Worm (Caenorhabditis elegans): ENCODE results near the gene Y54G2A.45.
A peak's percentile ranks its signal among the peaks of the same experiment; 100 is the strongest.

The Y54G2A.45 gene

ce11 chrIV:2802193-2802592 is 3.5 kb upstream of the Y54G2A.45 start (continued):
- TF ChIP-seq F52B5.7 (tag; optimal IDR thresholded peaks at IDR 0.05), result peak; percentile 62
- no peak for TF ChIP-seq B0336.3 (GFP tag; IDR thresholded peaks at IDR 0.05)
- no peak for TF ChIP-seq dpff-1 (tag; optimal IDR thresholded peaks at IDR 0.05)
- peak; percentile 24 for TF ChIP-seq F49E8.2 (tag; optimal IDR thresholded peaks at IDR 0.05; ENCODE audit: insufficient read depth)
- TF ChIP-seq rpc-1 (optimal IDR thresholded peaks at IDR 0.05), result peak; percentile 66
- TF ChIP-seq rpc-1 (tag; optimal IDR thresholded peaks at IDR 0.05), result peak; percentile 85
- 0 out of 2 replicates have a peak, but pooled peaks have one; percentile 39 for TF ChIP-seq pbrm-1 (GFP tag; IDR thresholded peaks at IDR 0.05)
- no peak for TF ChIP-seq attf-3 (GFP tag; conservative IDR thresholded peaks at IDR 0.05)
- peak; percentile 58; the same call in 1 of the 2 replicates for TF ChIP-seq madf-6 (GFP tag; IDR thresholded peaks at IDR 0.05)
- no peak for TF ChIP-seq tbx-9 (tag; optimal IDR thresholded peaks at IDR 0.05; ENCODE audit: borderline replicate concordance)
- TF ChIP-seq K12H6.12 (tag; optimal IDR thresholded peaks at IDR 0.05), result no peak
- no peak for TF ChIP-seq nfya-2 (GFP tag; IDR thresholded peaks at IDR 0.05)
- no peak for TF ChIP-seq mes-4 (tag; optimal IDR thresholded peaks at IDR 0.05)
- no peak for TF ChIP-seq F39B2.1 (GFP tag; IDR thresholded peaks at IDR 0.05)
- no peak for TF ChIP-seq ztf-26 (tag; optimal IDR thresholded peaks at IDR 0.05)
- TF ChIP-seq B0019.2 (GFP tag; conservative IDR thresholded peaks at IDR 0.05), result no peak
- peak; percentile 72 for TF ChIP-seq hmg-1.2 (GFP tag; IDR thresholded peaks at IDR 0.05)
- no peak for TF ChIP-seq sdz-38 (tag; optimal IDR thresholded peaks at IDR 0.05)
- TF ChIP-seq let-526 (GFP tag; IDR thresholded peaks at IDR 0.05), result no peak
- TF ChIP-seq ceh-79 (tag; optimal IDR thresholded peaks at IDR 0.05), result no peak
- no peak for TF ChIP-seq T26A5.8 (tag; optimal IDR thresholded peaks at IDR 0.05)
- TF ChIP-seq F10E7.11 (tag; optimal IDR thresholded peaks at IDR 0.05), result no peak
- peak; percentile 87 for TF ChIP-seq ztf-25 (GFP tag; IDR thresholded peaks at IDR 0.05)
- no peak for TF ChIP-seq Y53G8AR.9 (GFP tag; conservative IDR thresholded peaks at IDR 0.05)
- TF ChIP-seq Y67H2A.10 (GFP tag; conservative IDR thresholded peaks at IDR 0.05), result no peak
- TF ChIP-seq F57A8.1 (GFP tag; optimal IDR thresholded peaks at IDR 0.05), result no peak
- peak; percentile 52; the same call in 1 of the 2 replicates for TF ChIP-seq D2030.7 (GFP tag; IDR thresholded peaks at IDR 0.05)
- TF ChIP-seq F55B11.4 (tag; optimal IDR thresholded peaks at IDR 0.05; ENCODE audit: borderline replicate concordance, insufficient read depth), result no peak
- TF ChIP-seq dpl-1 (GFP tag; optimal IDR thresholded peaks at IDR 0.05), result no peak
- TF ChIP-seq let-607 (tag; optimal IDR thresholded peaks at IDR 0.05), result no peak

DNA sequence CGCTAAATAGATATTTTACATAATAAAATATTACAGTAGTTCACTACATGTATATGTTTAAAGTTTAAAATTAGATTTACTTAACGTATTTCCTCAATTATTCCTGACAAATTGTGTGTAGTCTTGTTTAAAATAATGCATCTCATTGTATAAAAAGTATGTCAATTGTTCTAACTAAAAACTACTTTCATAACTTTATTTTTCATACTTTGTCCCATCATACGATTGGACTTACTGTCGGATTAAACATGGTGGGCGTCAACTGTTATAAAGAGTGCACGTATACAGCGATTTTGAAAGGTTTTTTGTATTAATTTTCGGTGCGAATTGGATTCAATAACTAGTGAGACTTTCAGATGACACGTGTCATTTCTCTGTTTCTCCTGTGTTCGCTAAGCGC is 2.0 kb upstream of the Y54G2A.45 start, which contains the start of gene Y54G2A.32:
Gene Y54G2A.32, plus strand, starts transcription at position 301 of the 400 bp plus-strand sequence.
- TF ChIP-seq egl-18 (GFP tag; IDR thresholded peaks at IDR 0.05) (no peak), ceh-27 (GFP tag; optimal IDR thresholded peaks at IDR 0.05) (no peak), mel-28 (tag; optimal IDR thresholded peaks at IDR 0.05; ENCODE audit: borderline replicate concordance) (no peak)

DNA sequence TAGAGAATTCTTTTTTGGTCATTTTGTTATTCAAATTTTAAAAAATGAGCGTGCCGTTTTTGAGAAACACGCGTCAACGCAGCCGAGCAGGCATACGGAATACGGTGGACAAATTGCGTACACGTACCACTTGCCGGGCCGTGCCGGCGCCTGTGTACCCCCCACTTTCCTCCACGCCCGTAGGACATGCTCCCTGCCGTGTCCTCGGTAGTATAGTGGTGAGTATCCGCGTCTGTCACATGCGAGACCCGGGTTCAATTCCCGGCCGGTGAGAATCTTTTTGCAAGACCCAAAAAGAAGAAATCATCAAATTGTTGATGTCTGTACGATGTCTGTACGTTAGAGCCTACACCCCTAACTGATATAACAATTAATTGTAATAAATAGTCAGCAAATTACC is 2.5 kb downstream of the Y54G2A.45 start:
- peak; percentile 17 for TF ChIP-seq chd-7 (tag; optimal IDR thresholded peaks at IDR 0.05)
- no peak for TF ChIP-seq sdz-38 (tag; optimal IDR thresholded peaks at IDR 0.05)
- TF ChIP-seq repo-1 (tag; optimal IDR thresholded peaks at IDR 0.05), result no peak
- TF ChIP-seq nhr-27 (tag; optimal IDR thresholded peaks at IDR 0.05), result no peak
- TF ChIP-seq F52B5.7 (tag; optimal IDR thresholded peaks at IDR 0.05), result peak; percentile 4
- TF ChIP-seq Y53F4B.3 (GFP tag; IDR thresholded peaks at IDR 0.05), result no peak
- TF ChIP-seq lin-54 (GFP tag; optimal IDR thresholded peaks at IDR 0.05), result no peak
- TF ChIP-seq hlh-26 (GFP tag; conservative IDR thresholded peaks at IDR 0.05), result no peak
- no peak for TF ChIP-seq xnd-1 (tag; optimal IDR thresholded peaks at IDR 0.05)
- TF ChIP-seq tbx-9 (tag; optimal IDR thresholded peaks at IDR 0.05; ENCODE audit: borderline replicate concordance), result no peak
- no peak for TF ChIP-seq lin-35 (GFP tag; optimal IDR thresholded peaks at IDR 0.05)
- TF ChIP-seq B0336.3 (GFP tag; IDR thresholded peaks at IDR 0.05), result no peak
- 0 out of 2 replicates have a peak, but pooled peaks have one; percentile 29 for TF ChIP-seq Y56A3A.18 (GFP tag; IDR thresholded peaks at IDR 0.05)
- TF ChIP-seq attf-6 (GFP tag; IDR thresholded peaks at IDR 0.05), result 0 out of 2 replicates have a peak, but pooled peaks have one; percentile 30
- TF ChIP-seq pbrm-1 (GFP tag; IDR thresholded peaks at IDR 0.05), result 0 out of 2 replicates have a peak, but pooled peaks have one; percentile 27
- no peak for TF ChIP-seq cebp-1 (GFP tag; IDR thresholded peaks at IDR 0.05)
- no peak for TF ChIP-seq cebp-1 (tag; optimal IDR thresholded peaks at IDR 0.05)
- no peak for TF ChIP-seq ztf-22 (GFP tag; optimal IDR thresholded peaks at IDR 0.05)
- TF ChIP-seq aptf-2 (GFP tag; conservative IDR thresholded peaks at IDR 0.05), result no peak
